Fruit fly (Drosophila melanogaster) whole organism, adult: ENCODE results near the gene tctn.

Source experiments
- CG1620 ChIP-seq: fragments of 200-800 bp; sonication (Bioruptor generic); optimal IDR thresholded peaks from 2 replicates; lab custom pipeline; 2016; ENCODE audit warnings: missing biosample characterization, missing genetic modification characterization
- CG7045 ChIP-seq: fragments of 200-800 bp; sonication (Bioruptor generic); optimal IDR thresholded peaks from 2 replicates; lab custom pipeline; 2017; ENCODE audit warnings: missing biosample characterization, mild to moderate bottlenecking, missing genetic modification characterization
- CG7101 ChIP-seq: fragments of 200-800 bp; sonication (Bioruptor generic); optimal IDR thresholded peaks from 2 replicates; lab custom pipeline; 2018; ENCODE audit warnings: missing biosample characterization, mild to moderate bottlenecking, missing genetic modification characterization, moderate library complexity
- Clk ChIP-seq: fragments of 200-800 bp; sonication (Bioruptor generic); optimal IDR thresholded peaks from 2 replicates; lab custom pipeline; 2017; ENCODE audit warnings: missing biosample characterization, missing genetic modification characterization
- Hr96 ChIP-seq: fragments of 200-800 bp; sonication (Bioruptor generic); optimal IDR thresholded peaks from 2 replicates; lab custom pipeline; 2016; ENCODE audit warnings: missing biosample characterization, missing genetic modification characterization
- cic ChIP-seq: fragments of 200-800 bp; sonication (Bioruptor generic); optimal IDR thresholded peaks from 2 replicates; lab custom pipeline; 2017; ENCODE audit warnings: missing biosample characterization, mild to moderate bottlenecking, missing genetic modification characterization, moderate library complexity
- cnc ChIP-seq, 2 experiments: fragments of >200 bp; optimal IDR thresholded peaks; 2 replicates each; lab custom pipeline; 2017
- kay ChIP-seq: fragments of 200-800 bp; sonication (Bioruptor generic); peaks from one replicate; lab custom pipeline; 2016; ENCODE audit warnings: missing biosample characterization, missing genetic modification characterization, borderline replicate concordance
- ovo ChIP-seq: fragments of 200-800 bp; sonication (Bioruptor generic); optimal IDR thresholded peaks from 2 replicates; lab custom pipeline; 2016; ENCODE audit warnings: missing biosample characterization, missing genetic modification characterization
- pad ChIP-seq: fragments of 200-800 bp; sonication (Bioruptor generic); optimal IDR thresholded peaks from 3 replicates; lab custom pipeline; 2017; ENCODE audit warnings: missing biosample characterization, missing genetic modification characterization, mild to moderate bottlenecking, moderate library complexity, missing genetic modification reagents
- toe ChIP-seq: fragments of 200-800 bp; sonication (Bioruptor generic); optimal IDR thresholded peaks from 2 replicates; lab custom pipeline; 2016; ENCODE audit warnings: missing biosample characterization, missing genetic modification characterization

DNA sequence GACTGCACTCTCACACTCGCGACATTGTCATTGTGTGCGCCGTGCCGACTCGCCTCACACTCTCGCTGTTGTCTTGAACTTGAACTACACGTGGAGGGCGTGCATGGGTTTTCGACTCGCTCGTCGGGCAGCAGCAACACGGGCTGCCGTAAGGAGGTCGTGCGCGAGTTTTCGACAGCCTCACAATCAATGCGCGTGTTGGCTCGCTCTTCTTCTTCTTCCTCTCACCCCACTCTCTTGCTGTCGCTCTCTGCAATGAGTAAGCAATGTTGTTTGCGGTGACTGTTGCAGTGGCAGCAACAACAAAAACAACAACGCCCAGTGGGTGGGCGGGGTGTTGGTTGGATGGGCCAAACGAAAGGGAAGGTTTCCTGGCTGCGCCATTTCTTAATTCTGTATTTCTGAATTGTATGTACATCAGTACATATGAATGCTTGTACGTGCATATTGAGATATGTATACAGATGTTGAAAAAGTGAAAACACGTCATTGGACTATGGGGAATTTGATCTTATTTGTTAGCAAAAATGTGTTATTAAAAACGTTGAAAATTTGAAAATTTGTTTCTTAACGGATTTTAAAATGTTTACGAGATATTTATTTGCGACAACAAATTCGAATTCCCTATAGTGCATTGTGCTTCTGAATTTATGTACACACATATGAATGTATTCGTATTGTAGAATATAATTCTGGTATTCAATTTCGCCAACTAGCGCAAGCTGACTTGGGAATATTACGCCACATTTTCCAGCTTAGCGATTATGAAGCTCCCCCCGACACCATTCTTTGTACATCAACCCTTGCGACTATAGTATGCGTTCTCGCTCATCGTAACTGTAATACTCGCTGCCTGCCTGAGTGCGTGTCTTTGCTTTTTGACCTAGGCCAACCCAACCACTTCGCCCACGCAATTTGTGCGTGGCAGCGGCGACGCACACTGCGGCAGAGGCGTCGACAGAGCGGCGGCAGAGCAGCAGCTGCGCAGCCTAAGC lies 41.8 kb downstream of the tctn start:
- TF ChIP-seq kay (GFP tag; lab: Kevin White, UChicago) (peak; percentile 100), Clk (peak; percentile 47), pad (GFP tag; lab: Kevin White, UChicago) (peak; percentile 54), toe (GFP tag; lab: Kevin White, UChicago) (no peak), CG7101 (tag; lab: Kevin White, UChicago) (peak; percentile 66), cnc (optimal IDR thresholded peaks at IDR 0.05; lab: Kevin White, UChicago) (peak; percentile 91 to 93), ovo (GFP tag; lab: Kevin White, UChicago) (peak; percentile 63), Hr96 (GFP tag; lab: Kevin White, UChicago) (peak; percentile 52), CG1620 (GFP tag; lab: Kevin White, UChicago) (peak; percentile 19), cic (GFP tag; lab: Kevin White, UChicago) (peak; percentile 99), CG7045 (GFP tag; lab: Kevin White, UChicago) (peak; percentile 47)
